Worm (Caenorhabditis elegans): ENCODE measurements around the gene ttb-1.

ce11 chrV:201300-201699, 44.7 kb downstream of the ttb-1 start, which contains the start of gene trpp-1:
- TF ChIP-seq ama-1 (optimal IDR thresholded peaks at IDR 0.05) (no peak), hnd-1 (tag; optimal IDR thresholded peaks at IDR 0.05) (no peak), ceh-36 (tag; optimal IDR thresholded peaks at IDR 0.05) (no peak), flt-1 (GFP tag; IDR thresholded peaks at IDR 0.05) (no peak), pes-1 (GFP tag; IDR thresholded peaks at IDR 0.05) (no peak), sea-1 (GFP tag; conservative IDR thresholded peaks at IDR 0.05) (no peak), B0310.2 (tag; optimal IDR thresholded peaks at IDR 0.05) (no peak), aly-1 (tag; optimal IDR thresholded peaks at IDR 0.05) (no peak), tra-4 (tag; optimal IDR thresholded peaks at IDR 0.05) (no peak), ets-7 (tag; optimal IDR thresholded peaks at IDR 0.05) (no peak)

All from whole organism, early embryonic.